Worm (Caenorhabditis elegans) whole organism, young adult: Measurements from ENCODE around the gene K03A11.4.
A peak's percentile ranks its signal among the peaks of the same experiment; 100 is the strongest.

Source experiments
- B0019.2 ChIP-seq: fragments of 200-800 bp; sonication (Bioruptor generic); conservative IDR thresholded peaks from 2 replicates; pipeline ENCODE4 v1.3.6; 2022; ENCODE audit warnings: missing genetic modification reagents, missing genetic modification characterization, missing compliant biosample characterization
- B0261.1 ChIP-seq: sonication (generic microtip); optimal IDR thresholded peaks from 2 replicates; lab custom pipeline; 2016; ENCODE audit warnings: mild to moderate bottlenecking, missing genetic modification characterization, moderate library complexity, missing compliant biosample characterization
- B0336.3 ChIP-seq: fragments of 200-800 bp; sonication (Bioruptor generic); IDR thresholded peaks from 2 replicates; pipeline ENCODE4 v1.3.6; 2022; ENCODE audit warnings: missing genetic modification characterization, missing compliant biosample characterization
- D2030.7 ChIP-seq: fragments of 200-800 bp; sonication (Bioruptor generic); IDR thresholded peaks from 2 replicates; pipeline ENCODE4 v1.3.6; 2022; ENCODE audit warnings: missing genetic modification reagents, missing genetic modification characterization, missing compliant biosample characterization
- F10E7.11 ChIP-seq: sonication (generic microtip); optimal IDR thresholded peaks from 2 replicates; lab custom pipeline; 2017; ENCODE audit warnings: mild to moderate bottlenecking, missing genetic modification characterization, moderate library complexity, missing compliant biosample characterization
- F22D6.2 ChIP-seq: sonication (generic microtip); optimal IDR thresholded peaks from 2 replicates; lab custom pipeline; 2016; ENCODE audit warnings: mild to moderate bottlenecking, missing genetic modification characterization, missing compliant biosample characterization
- F49E8.2 ChIP-seq: sonication (generic microtip); optimal IDR thresholded peaks from 3 replicates; lab custom pipeline; 2017; ENCODE audit warnings: missing genetic modification characterization, mild to moderate bottlenecking, missing compliant biosample characterization, antibody characterized with exemption, moderate library complexity; ENCODE audit not compliant: insufficient read depth
- F57A8.1 ChIP-seq: fragments of 200-800 bp; sonication (Bioruptor generic); optimal IDR thresholded peaks from 2 replicates; lab custom pipeline; 2018; ENCODE audit warnings: mild to moderate bottlenecking, missing genetic modification characterization, moderate library complexity, missing compliant biosample characterization
- T07F8.4 ChIP-seq: sonication (generic microtip); optimal IDR thresholded peaks from 2 replicates; lab custom pipeline; 2016; ENCODE audit warnings: mild to moderate bottlenecking, missing genetic modification characterization, moderate library complexity, missing compliant biosample characterization
- Y53F4B.3 ChIP-seq: fragments of 200-800 bp; sonication (Bioruptor generic); IDR thresholded peaks from 2 replicates; pipeline ENCODE4 v1.3.6; 2022; ENCODE audit warnings: missing genetic modification reagents, missing genetic modification characterization, missing compliant biosample characterization
- athp-1 ChIP-seq: sonication (generic microtip); optimal IDR thresholded peaks from 2 replicates; lab custom pipeline; 2017; ENCODE audit warnings: mild to moderate bottlenecking, missing genetic modification characterization, missing compliant biosample characterization
- attf-5 ChIP-seq: fragments of 200-800 bp; sonication (Bioruptor generic); optimal IDR thresholded peaks from 2 replicates; lab custom pipeline; 2018; ENCODE audit warnings: mild to moderate bottlenecking, missing genetic modification characterization, missing compliant biosample characterization
- bed-1 ChIP-seq: fragments of 200-800 bp; sonication (Bioruptor generic); IDR thresholded peaks from 2 replicates; pipeline ENCODE4 v1.3.6; 2022; ENCODE audit warnings: missing genetic modification reagents, missing genetic modification characterization, missing compliant biosample characterization
- ceh-100 ChIP-seq: fragments of 200-800 bp; sonication (Bioruptor generic); IDR thresholded peaks from 2 replicates; pipeline ENCODE4 v1.3.6; 2022; ENCODE audit warnings: missing genetic modification reagents, missing genetic modification characterization, missing compliant biosample characterization
- ceh-58 ChIP-seq: fragments of 200-800 bp; sonication (Bioruptor generic); IDR thresholded peaks from 2 replicates; pipeline ENCODE4 v1.3.6; 2022; ENCODE audit warnings: missing genetic modification characterization, missing compliant biosample characterization
- ceh-79 ChIP-seq: sonication (generic microtip); optimal IDR thresholded peaks from 2 replicates; lab custom pipeline; 2017; ENCODE audit warnings: mild to moderate bottlenecking, missing genetic modification characterization, missing compliant biosample characterization
- die-1 ChIP-seq: sonication (generic microtip); optimal IDR thresholded peaks from 2 replicates; lab custom pipeline; 2016; ENCODE audit warnings: missing genotype, mild to moderate bottlenecking, missing genetic modification characterization, missing compliant biosample characterization
- fkh-3 ChIP-seq: sonication (generic microtip); optimal IDR thresholded peaks from 2 replicates; lab custom pipeline; 2016; ENCODE audit warnings: mild to moderate bottlenecking, missing genetic modification characterization, missing compliant biosample characterization
- hlh-12 ChIP-seq: sonication (generic microtip); optimal IDR thresholded peaks from 2 replicates; lab custom pipeline; 2016; ENCODE audit warnings: missing genetic modification characterization, missing compliant biosample characterization
- hrde-1 ChIP-seq: sonication (generic microtip); optimal IDR thresholded peaks from 2 replicates; lab custom pipeline; 2016; ENCODE audit warnings: missing genetic modification characterization, mild to moderate bottlenecking, missing compliant biosample characterization, moderate library complexity, missing genotype, missing genetic modification reagents, borderline replicate concordance
- lin-40 ChIP-seq: sonication (generic microtip); optimal IDR thresholded peaks from 2 replicates; lab custom pipeline; 2016; ENCODE audit warnings: missing genetic modification characterization, mild to moderate bottlenecking, missing compliant biosample characterization, missing genotype, missing genetic modification reagents
- lir-1 ChIP-seq: fragments of 200-800 bp; sonication (Bioruptor generic); conservative IDR thresholded peaks from 2 replicates; pipeline ENCODE4 v1.3.6; 2022; ENCODE audit warnings: missing genetic modification reagents, missing genetic modification characterization, missing compliant biosample characterization
- madf-3 ChIP-seq: fragments of 200-800 bp; sonication (Bioruptor generic); IDR thresholded peaks from 2 replicates; pipeline ENCODE4 v1.3.6; 2022; ENCODE audit warnings: missing genetic modification reagents, missing genetic modification characterization, missing compliant biosample characterization
- madf-6 ChIP-seq: fragments of 200-800 bp; sonication (Bioruptor generic); IDR thresholded peaks from 2 replicates; pipeline ENCODE4 v1.3.6; 2022; ENCODE audit warnings: missing genetic modification reagents, missing genetic modification characterization, missing compliant biosample characterization
- madf-8 ChIP-seq: fragments of 200-800 bp; sonication (Bioruptor generic); conservative IDR thresholded peaks from 2 replicates; pipeline ENCODE4 v1.3.6; 2022; ENCODE audit warnings: missing genetic modification reagents, missing genetic modification characterization, missing compliant biosample characterization
- nfyb-1 ChIP-seq: fragments of 200-800 bp; sonication (Bioruptor generic); IDR thresholded peaks from 2 replicates; pipeline ENCODE4 v1.3.6; 2022; ENCODE audit warnings: missing genetic modification reagents, missing genetic modification characterization, missing compliant biosample characterization
- pha-4 ChIP-seq: fragments of 150-350 bp; sonication (generic microtip); optimal IDR thresholded peaks from 2 replicates; lab custom pipeline; 2014; ENCODE audit warnings: missing biosample characterization, missing genetic modification reagents, missing genetic modification characterization
- sdz-38 ChIP-seq: sonication (generic microtip); optimal IDR thresholded peaks from 2 replicates; lab custom pipeline; 2016; ENCODE audit warnings: missing genotype, missing genetic modification characterization, missing compliant biosample characterization
- snpc-1.3 ChIP-seq: sonication (generic microtip); optimal IDR thresholded peaks from 2 replicates; lab custom pipeline; 2017; ENCODE audit warnings: missing genetic modification characterization, mild to moderate bottlenecking, missing compliant biosample characterization, antibody characterized with exemption, moderate library complexity, missing genotype, missing genetic modification reagents; ENCODE audit not compliant: insufficient read depth
- snpc-4 ChIP-seq, 5 experiments: fragments of 150-350 bp in 1 of 5; sonication (generic microtip) in 4 of 5; optimal IDR thresholded peaks; 2 replicates each; lab custom pipeline; 2014 to 2018; ENCODE audit warnings: missing genetic modification characterization in 5 of 5, missing biosample characterization in 3 of 5, antibody characterized with exemption in 2 of 5, mild to moderate bottlenecking in 2 of 5, missing compliant biosample characterization in 2 of 5, missing genotype in 2 of 5, moderate library complexity in 2 of 5, missing genetic modification reagents in 1 of 5
- somi-1 ChIP-seq: fragments of 200-800 bp; sonication (Bioruptor generic); optimal IDR thresholded peaks from 2 replicates; lab custom pipeline; 2018; ENCODE audit warnings: mild to moderate bottlenecking, missing genetic modification characterization, missing compliant biosample characterization
- unc-130 ChIP-seq: sonication (generic microtip); optimal IDR thresholded peaks from 2 replicates; lab custom pipeline; 2016; ENCODE audit warnings: missing genetic modification reagents, missing genetic modification characterization, missing compliant biosample characterization
- unc-62 ChIP-seq: fragments of 150-350 bp; optimal IDR thresholded peaks from 2 replicates; lab custom pipeline; 2014; ENCODE audit warnings: missing biosample characterization, missing genetic modification reagents, missing genetic modification characterization
- zim-3 ChIP-seq: sonication (generic microtip); optimal IDR thresholded peaks from 2 replicates; lab custom pipeline; 2017; ENCODE audit warnings: mild to moderate bottlenecking, missing genetic modification characterization, moderate library complexity, missing compliant biosample characterization
- ztf-18 ChIP-seq: sonication (generic microtip); optimal IDR thresholded peaks from 2 replicates; lab custom pipeline; 2016; ENCODE audit warnings: missing genotype, mild to moderate bottlenecking, missing genetic modification characterization, missing compliant biosample characterization
- ztf-25 ChIP-seq: fragments of 200-800 bp; sonication (Bioruptor generic); IDR thresholded peaks from 2 replicates; pipeline ENCODE4 v1.3.6; 2022; ENCODE audit warnings: missing genetic modification reagents, missing genetic modification characterization, missing compliant biosample characterization
- ztf-26 ChIP-seq: sonication (generic microtip); optimal IDR thresholded peaks from 2 replicates; lab custom pipeline; 2017; ENCODE audit warnings: missing genetic modification characterization, missing compliant biosample characterization

The K03A11.4 gene

ce11 chrX:13038791-13039190 lies 39.2 kb upstream of the K03A11.4 start (continued):
- TF ChIP-seq F49E8.2 (tag; lab: Kevin White, UChicago), result no peak
- no peak for TF ChIP-seq attf-5
- peak; percentile 69; the same call in 1 of the 2 replicates for TF ChIP-seq madf-6 (GFP tag; lab: Robert Waterston, UW)
- no peak for TF ChIP-seq somi-1 (GFP tag; lab: Kevin White, UChicago)
- no peak for TF ChIP-seq ceh-79 (tag; lab: Kevin White, UChicago)
- TF ChIP-seq ceh-58 (GFP tag; lab: Robert Waterston, UW), result no peak
- TF ChIP-seq B0019.2 (GFP tag; lab: Robert Waterston, UW), result no peak
- TF ChIP-seq athp-1 (tag; lab: Kevin White, UChicago), result peak; percentile 2
- no peak for TF ChIP-seq lir-1
- no peak for TF ChIP-seq zim-3 (tag; lab: Kevin White, UChicago)
- TF ChIP-seq Y53F4B.3 (GFP tag; lab: Robert Waterston, UW), result 0 out of 2 replicates have a peak, but pooled peaks have one; percentile 12
- peak; percentile 83 for TF ChIP-seq B0261.1 (tag; lab: Kevin White, UChicago)
- TF ChIP-seq T07F8.4, result peak; percentile 59
- no peak for TF ChIP-seq madf-3 (GFP tag; lab: Robert Waterston, UW)
- TF ChIP-seq F10E7.11 (tag; lab: Kevin White, UChicago), result peak; percentile 54
- peak; percentile 61 for TF ChIP-seq snpc-1.3 (tag; lab: Kevin White, UChicago)
- TF ChIP-seq hlh-12, result no peak
- no peak for TF ChIP-seq ceh-100 (GFP tag; lab: Robert Waterston, UW)
- TF ChIP-seq lin-40, result peak; percentile 56
- no peak for TF ChIP-seq nfyb-1 (GFP tag; lab: Robert Waterston, UW)
- no peak for TF ChIP-seq madf-8 (GFP tag; lab: Robert Waterston, UW)
- TF ChIP-seq F57A8.1, result no peak
- TF ChIP-seq snpc-4 (GFP tag; optimal IDR thresholded peaks at IDR 0.05; lab: Kevin White, UChicago), result peak; percentile 73
- TF ChIP-seq snpc-4 (tag; optimal IDR thresholded peaks at IDR 0.05; lab: Kevin White, UChicago), result peak in 1 of 4 experiments; percentile 56
- no peak for TF ChIP-seq hrde-1 (tag; lab: Kevin White, UChicago)
- TF ChIP-seq pha-4 (tag; lab: Kevin White, UChicago), result no peak
- TF ChIP-seq bed-1, result no peak
- no peak for TF ChIP-seq ztf-26 (tag; lab: Kevin White, UChicago)
- no peak for TF ChIP-seq unc-130 (GFP tag; lab: Kevin White, UChicago)
- no peak for TF ChIP-seq sdz-38 (tag; lab: Kevin White, UChicago)

- TF ChIP-seq snpc-1.3 (tag; lab: Kevin White, UChicago) (no peak), F22D6.2 (tag; lab: Kevin White, UChicago) (no peak), die-1 (tag; lab: Kevin White, UChicago) (no peak), D2030.7 (GFP tag; lab: Robert Waterston, UW) (no peak), unc-62 (GFP tag; lab: Kevin White, UChicago) (no peak), ztf-18 (no peak), B0261.1 (tag; lab: Kevin White, UChicago) (no peak), ceh-100 (GFP tag; lab: Robert Waterston, UW) (no peak), B0336.3 (GFP tag; lab: Robert Waterston, UW) (no peak), fkh-3 (tag; lab: Kevin White, UChicago) (no peak), ztf-25 (no peak), hlh-12 (no peak)
Measured at ce11 chrX:13041830-13042229, 36.1 kb upstream of the K03A11.4 start.
